Fruit fly (Drosophila melanogaster) whole organism, embryonic: ENCODE results near the gene Srp9.

Source experiments
- Ada2b ChIP-seq: fragments of 200-800 bp; sonication (Bioruptor generic); IDR thresholded peaks from 2 replicates; pipeline ENCODE4 v1.3.6; 2022; ENCODE audit warnings: missing biosample characterization, missing genetic modification characterization
- Antp ChIP-seq: fragments of 200-800 bp; sonication (Bioruptor generic); optimal IDR thresholded peaks from 3 replicates; lab custom pipeline; 2016; ENCODE audit warnings: missing biosample characterization, missing genetic modification characterization
- B-H2 ChIP-seq: fragments of 200-800 bp; sonication (Bioruptor generic); optimal IDR thresholded peaks from 2 replicates; lab custom pipeline; 2018; ENCODE audit warnings: missing biosample characterization, mild to moderate bottlenecking, missing genetic modification characterization
- Bteb2 ChIP-seq: fragments of 200-800 bp; sonication (Bioruptor generic); optimal IDR thresholded peaks from 2 replicates; lab custom pipeline; 2016; ENCODE audit warnings: missing biosample characterization, missing genetic modification characterization
- CG10267 ChIP-seq: fragments of 200-800 bp; sonication (Bioruptor generic); optimal IDR thresholded peaks from 2 replicates; lab custom pipeline; 2018; ENCODE audit warnings: missing biosample characterization, mild to moderate bottlenecking, missing genetic modification characterization, moderate library complexity
- CG10979 ChIP-seq: fragments of 200-800 bp; sonication (Bioruptor generic); optimal IDR thresholded peaks from 2 replicates; lab custom pipeline; 2018; ENCODE audit warnings: missing biosample characterization, mild to moderate bottlenecking, missing genetic modification characterization, moderate library complexity
- CG11085 ChIP-seq: fragments of 200-800 bp; sonication (Bioruptor generic); IDR thresholded peaks from 2 replicates; pipeline ENCODE4 v1.3.6; 2022; ENCODE audit warnings: missing biosample characterization, missing genetic modification characterization
- CG11247 ChIP-seq: fragments of 200-800 bp; sonication (Bioruptor generic); IDR thresholded peaks from 2 replicates; pipeline ENCODE4 v1.3.6; 2022; ENCODE audit warnings: missing biosample characterization, missing genetic modification characterization
- CG11456 ChIP-seq: fragments of 200-800 bp; sonication (Bioruptor generic); IDR thresholded peaks from 3 replicates; pipeline ENCODE4 v1.3.6; 2022; ENCODE audit warnings: missing biosample characterization, missing genetic modification characterization
- CG12219 ChIP-seq: fragments of 200-800 bp; sonication (Bioruptor generic); optimal IDR thresholded peaks from 3 replicates; lab custom pipeline; 2018; ENCODE audit warnings: missing biosample characterization, mild to moderate bottlenecking, missing genetic modification characterization
- CG13424 ChIP-seq: fragments of 200-800 bp; sonication (Bioruptor generic); optimal IDR thresholded peaks from 2 replicates; lab custom pipeline; 2019; ENCODE audit warnings: missing biosample characterization, mild to moderate bottlenecking, missing genetic modification characterization, moderate library complexity
- CG14014 ChIP-seq: fragments of 200-800 bp; sonication (Bioruptor generic); IDR thresholded peaks from 2 replicates; pipeline ENCODE4 v1.3.6; 2022; ENCODE audit warnings: missing biosample characterization, missing genetic modification characterization
- CG14050 ChIP-seq: fragments of 200-800 bp; sonication (Bioruptor generic); IDR thresholded peaks from 3 replicates; pipeline ENCODE4 v1.3.6; 2022; ENCODE audit warnings: missing biosample characterization, missing genetic modification characterization
- CG17328 ChIP-seq: fragments of 200-800 bp; sonication (Bioruptor generic); IDR thresholded peaks from 2 replicates; pipeline ENCODE4 v1.3.6; 2022; ENCODE audit warnings: missing biosample characterization, missing genetic modification characterization
- CG17359 ChIP-seq: fragments of 200-800 bp; sonication (Bioruptor generic); optimal IDR thresholded peaks from 3 replicates; lab custom pipeline; 2018; ENCODE audit warnings: missing biosample characterization, mild to moderate bottlenecking, missing genetic modification characterization, moderate library complexity
- CG18262 ChIP-seq: fragments of 200-800 bp; optimal IDR thresholded peaks from 3 replicates; lab custom pipeline; 2019; ENCODE audit warnings: missing biosample characterization, mild to moderate bottlenecking, missing genetic modification characterization, moderate library complexity
- CG2202 ChIP-seq: fragments of 200-800 bp; sonication (Bioruptor generic); optimal IDR thresholded peaks from 2 replicates; lab custom pipeline; 2018; ENCODE audit warnings: missing biosample characterization, mild to moderate bottlenecking, missing genetic modification characterization
- CG2678 ChIP-seq: fragments of 200-800 bp; sonication (Bioruptor generic); optimal IDR thresholded peaks from 3 replicates; lab custom pipeline; 2019; ENCODE audit warnings: missing biosample characterization, mild to moderate bottlenecking, missing genetic modification characterization, moderate library complexity
- CG3163 ChIP-seq: fragments of 200-800 bp; sonication (Bioruptor generic); optimal IDR thresholded peaks from 3 replicates; lab custom pipeline; 2016; ENCODE audit warnings: missing biosample characterization, missing genetic modification characterization
- CG33213 ChIP-seq: fragments of 200-800 bp; sonication (Bioruptor generic); optimal IDR thresholded peaks from 3 replicates; lab custom pipeline; 2016; ENCODE audit warnings: missing biosample characterization, missing genetic modification characterization
- CG7357 ChIP-seq: fragments of 200-800 bp; sonication (Bioruptor generic); IDR thresholded peaks from 3 replicates; pipeline ENCODE4 v1.3.6; 2022; ENCODE audit warnings: missing biosample characterization, missing genetic modification characterization
- CG7372 ChIP-seq: fragments of 200-800 bp; sonication (Bioruptor generic); IDR thresholded peaks from 2 replicates; pipeline ENCODE4 v1.3.6; 2022; ENCODE audit warnings: missing biosample characterization, missing genetic modification characterization
- CG7839 ChIP-seq: fragments of 200-800 bp; sonication (Bioruptor generic); optimal IDR thresholded peaks from 3 replicates; lab custom pipeline; 2018; ENCODE audit warnings: missing biosample characterization, mild to moderate bottlenecking, missing genetic modification characterization, moderate library complexity
- CG7963 ChIP-seq: fragments of 200-800 bp; sonication (Bioruptor generic); IDR thresholded peaks from 3 replicates; pipeline ENCODE4 v1.3.6; 2022; ENCODE audit warnings: missing biosample characterization, missing genetic modification characterization; ENCODE audit not compliant: partially characterized antibody
- CG8944 ChIP-seq: fragments of 200-800 bp; sonication (Bioruptor generic); optimal IDR thresholded peaks from 3 replicates; lab custom pipeline; 2016; ENCODE audit warnings: missing biosample characterization, missing genetic modification characterization
- D19B ChIP-seq: fragments of 200-800 bp; sonication (Bioruptor generic); optimal IDR thresholded peaks from 2 replicates; lab custom pipeline; 2017; ENCODE audit warnings: missing biosample characterization, mild to moderate bottlenecking, missing genetic modification characterization
- Dp ChIP-seq: fragments of 200-800 bp; sonication (Bioruptor generic); optimal IDR thresholded peaks from 2 replicates; lab custom pipeline; 2018; ENCODE audit warnings: missing biosample characterization, mild to moderate bottlenecking, missing genetic modification characterization, moderate library complexity
- Hand ChIP-seq: fragments of 200-800 bp; sonication (Bioruptor generic); optimal IDR thresholded peaks from 2 replicates; lab custom pipeline; 2017; ENCODE audit warnings: mild to moderate bottlenecking, missing biosample characterization, missing genetic modification reagents, missing genetic modification characterization
- Hr78 ChIP-seq, 2 experiments: fragments of 200-800 bp in 1 of 2; fragments of >200 bp in 1 of 2; sonication (Bioruptor generic) in 1 of 2; optimal IDR thresholded peaks; 2 replicates each; lab custom pipeline; 2017 to 2019; ENCODE audit warnings: missing biosample characterization in 2 of 2, missing genetic modification characterization in 2 of 2, mild to moderate bottlenecking in 1 of 2, moderate library complexity in 1 of 2
- Hsf ChIP-seq: fragments of 200-800 bp; sonication (Bioruptor generic); optimal IDR thresholded peaks from 3 replicates; lab custom pipeline; 2016; ENCODE audit warnings: missing biosample characterization, missing genetic modification characterization
- Med ChIP-seq: fragments of 200-800 bp; sonication (Bioruptor generic); peaks from one replicate; lab custom pipeline; 2016; ENCODE audit warnings: missing biosample characterization, missing genetic modification characterization, mild to moderate bottlenecking, inconsistent platforms, moderate library complexity
- Oli ChIP-seq: fragments of 200-800 bp; sonication (Bioruptor generic); optimal IDR thresholded peaks from 2 replicates; lab custom pipeline; 2018; ENCODE audit warnings: missing biosample characterization, mild to moderate bottlenecking, missing genetic modification characterization, moderate library complexity
- Six4 ChIP-seq: fragments of 200-800 bp; sonication (Bioruptor generic); optimal IDR thresholded peaks from 2 replicates; lab custom pipeline; 2016; ENCODE audit warnings: missing biosample characterization, missing genetic modification characterization
- Xrp1 ChIP-seq: fragments of 200-800 bp; sonication (Bioruptor generic); IDR thresholded peaks from 2 replicates; pipeline ENCODE4 v1.3.6; 2022; ENCODE audit warnings: missing biosample characterization, missing genetic modification characterization
- az2 ChIP-seq: fragments of 200-800 bp; sonication (Bioruptor generic); optimal IDR thresholded peaks from 3 replicates; lab custom pipeline; 2016; ENCODE audit warnings: missing biosample characterization, missing genetic modification characterization
- bsh ChIP-seq, 2 experiments: fragments of 200-800 bp; sonication (Bioruptor generic); optimal IDR thresholded peaks; 2 replicates each; lab custom pipeline; 2017 to 2018; ENCODE audit warnings: mild to moderate bottlenecking in 2 of 2, missing biosample characterization in 2 of 2, missing genetic modification characterization in 2 of 2, moderate library complexity in 1 of 2
- eyg ChIP-seq: fragments of 200-800 bp; sonication (Bioruptor generic); optimal IDR thresholded peaks from 3 replicates; lab custom pipeline; 2016; ENCODE audit warnings: missing biosample characterization, missing genetic modification characterization
- fd96Cb ChIP-seq: fragments of 200-800 bp; sonication (Bioruptor generic); optimal IDR thresholded peaks from 2 replicates; lab custom pipeline; 2018; ENCODE audit warnings: missing biosample characterization, mild to moderate bottlenecking, missing genetic modification characterization, moderate library complexity
- lilli ChIP-seq: fragments of 200-800 bp; sonication (Bioruptor generic); optimal IDR thresholded peaks from 3 replicates; lab custom pipeline; 2016; ENCODE audit warnings: missing biosample characterization, missing genetic modification characterization
- nmo ChIP-seq: fragments of 200-800 bp; sonication (Bioruptor generic); optimal IDR thresholded peaks from 2 replicates; lab custom pipeline; 2018; ENCODE audit warnings: missing biosample characterization, mild to moderate bottlenecking, missing genetic modification characterization, moderate library complexity
- onecut ChIP-seq: fragments of 200-800 bp; sonication (Bioruptor generic); IDR thresholded peaks from 2 replicates; pipeline ENCODE4 v1.3.6; 2022; ENCODE audit warnings: missing biosample characterization, missing genetic modification characterization
- prd ChIP-seq, 3 experiments: fragments of >200 bp in 2 of 3; fragments of 200-800 bp in 1 of 3; sonication (Bioruptor generic) in 1 of 3; optimal IDR thresholded peaks in 2 of 3; IDR thresholded peaks in 1 of 3; 2 replicates in 2 of 3; 3 replicates in 1 of 3; pipeline versions ENCODE4 v1.3.6 to Lab custom; 2017 to 2022; ENCODE audit warnings: missing biosample characterization in 1 of 3, missing genetic modification characterization in 1 of 3
- ranshi ChIP-seq: fragments of 200-800 bp; sonication (Bioruptor generic); IDR thresholded peaks from 2 replicates; pipeline ENCODE4 v1.3.6; 2022; ENCODE audit warnings: missing biosample characterization, missing genetic modification characterization
- seq ChIP-seq: fragments of 200-800 bp; sonication (Bioruptor generic); IDR thresholded peaks from 2 replicates; pipeline ENCODE4 v1.3.6; 2022; ENCODE audit warnings: missing biosample characterization, missing genetic modification characterization
- vvl ChIP-seq: fragments of 200-800 bp; sonication (Bioruptor generic); IDR thresholded peaks from 2 replicates; pipeline ENCODE4 v1.3.6; 2022; ENCODE audit warnings: missing biosample characterization, missing genetic modification characterization
- z ChIP-seq: fragments of 200-800 bp; sonication (Bioruptor generic); IDR thresholded peaks from 3 replicates; pipeline ENCODE4 v1.3.6; 2022; ENCODE audit warnings: missing biosample characterization, missing genetic modification characterization
- zen ChIP-seq: fragments of 200-800 bp; sonication (Bioruptor generic); optimal IDR thresholded peaks from 3 replicates; lab custom pipeline; 2018; ENCODE audit warnings: missing biosample characterization, mild to moderate bottlenecking, missing genetic modification characterization, moderate library complexity
- zen2 ChIP-seq: fragments of 200-800 bp; sonication (Bioruptor generic); IDR thresholded peaks from 3 replicates; pipeline ENCODE4 v1.3.6; 2022; ENCODE audit warnings: missing biosample characterization, missing genetic modification characterization; ENCODE audit not compliant: partially characterized antibody

The Srp9 gene

DNA sequence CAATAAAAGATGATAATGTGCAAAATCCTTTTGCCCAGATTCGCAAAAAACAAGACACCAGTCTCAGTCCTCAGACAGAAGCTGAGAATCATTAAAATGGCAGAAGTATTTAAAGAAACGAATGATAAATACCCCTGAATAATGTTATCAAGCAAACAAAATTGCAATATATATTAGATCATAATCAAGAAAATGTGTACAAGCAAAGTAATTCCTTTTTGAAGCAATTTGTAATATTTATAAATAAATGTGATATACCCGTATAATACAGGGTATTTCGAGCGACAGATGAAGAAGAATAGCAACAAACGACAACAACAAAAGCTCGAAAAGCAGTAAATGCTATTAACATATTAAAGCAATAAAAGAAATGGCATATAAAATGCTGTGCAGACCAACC lies 21.9 kb downstream of the Srp9 start (continued):
- peak; percentile 30 for TF ChIP-seq CG10267
- no peak for TF ChIP-seq seq (GFP tag; lab: Robert Waterston, UW)
- no peak for TF ChIP-seq CG11456 (GFP tag; lab: Robert Waterston, UW)
- TF ChIP-seq Med (GFP tag; lab: Kevin White, UChicago), result peak; percentile 6
- TF ChIP-seq CG10979 (tag; lab: Kevin White, UChicago), result peak; percentile 45
- no peak for TF ChIP-seq z
- no peak for TF ChIP-seq eyg (GFP tag; lab: Kevin White, UChicago)
- peak; percentile 28 for TF ChIP-seq Oli (tag; lab: Kevin White, UChicago)
- no peak for TF ChIP-seq prd (optimal IDR thresholded peaks at IDR 0.05; lab: Kevin White, UChicago)
- TF ChIP-seq prd (GFP tag; IDR thresholded peaks at IDR 0.05; lab: Robert Waterston, UW), result peak; percentile 67; the same call in 2 of the 3 replicates
- no peak for TF ChIP-seq Six4 (GFP tag; lab: Kevin White, UChicago)
- peak; percentile 28 for TF ChIP-seq CG7839 (tag; lab: Kevin White, UChicago)
- TF ChIP-seq Bteb2, result no peak
- no peak for TF ChIP-seq CG7357 (GFP tag; lab: Robert Waterston, UW)
- peak; percentile 32 for TF ChIP-seq zen
- TF ChIP-seq CG13424 (tag; lab: Kevin White, UChicago), result peak; percentile 8
- TF ChIP-seq CG33213 (GFP tag; lab: Kevin White, UChicago), result no peak
- 0 out of 2 replicates have a peak, but pooled peaks have one; percentile 28 for TF ChIP-seq Ada2b (GFP tag; lab: Robert Waterston, UW)
- no peak for TF ChIP-seq CG11247 (GFP tag; lab: Robert Waterston, UW)
- TF ChIP-seq Hsf (GFP tag; lab: Kevin White, UChicago), result no peak
- 0 out of 2 replicates have a peak, but pooled peaks have one; percentile 17 for TF ChIP-seq ranshi (GFP tag; lab: Robert Waterston, UW)
- TF ChIP-seq CG3163, result no peak
- peak; percentile 54 for TF ChIP-seq CG18262 (tag; lab: Kevin White, UChicago)
- no peak for TF ChIP-seq CG7963 (GFP tag; lab: Robert Waterston, UW)
- no peak for TF ChIP-seq Antp (GFP tag; lab: Kevin White, UChicago)
- 0 out of 2 replicates have a peak, but pooled peaks have one; percentile 19 for TF ChIP-seq CG17328 (GFP tag; lab: Robert Waterston, UW)
- TF ChIP-seq CG2202 (tag; lab: Kevin White, UChicago), result no peak
- TF ChIP-seq nmo, result peak; percentile 14
- no peak for TF ChIP-seq CG12219 (GFP tag; lab: Kevin White, UChicago)
- no peak for TF ChIP-seq CG14050 (GFP tag; lab: Robert Waterston, UW)
- TF ChIP-seq Hr78 (GFP tag; optimal IDR thresholded peaks at IDR 0.05; lab: Kevin White, UChicago), result no peak
- no peak for TF ChIP-seq CG11085 (GFP tag; lab: Robert Waterston, UW)
- TF ChIP-seq Dp (GFP tag; lab: Kevin White, UChicago), result no peak
- no peak for TF ChIP-seq CG7372 (GFP tag; lab: Robert Waterston, UW)
- TF ChIP-seq az2 (GFP tag; lab: Kevin White, UChicago), result peak; percentile 33
- TF ChIP-seq CG14014 (GFP tag; lab: Robert Waterston, UW), result no peak
- no peak for TF ChIP-seq lilli (GFP tag; lab: Kevin White, UChicago)
- peak; percentile 12 for TF ChIP-seq CG17359
- TF ChIP-seq fd96Cb, result peak; percentile 29
- peak; percentile 33 for TF ChIP-seq CG2678 (tag; lab: Kevin White, UChicago)
- TF ChIP-seq onecut (GFP tag; lab: Robert Waterston, UW), result no peak
- no peak for TF ChIP-seq zen2
- peak; percentile 49 for TF ChIP-seq D19B (GFP tag; lab: Kevin White, UChicago)
- no peak for TF ChIP-seq CG8944 (GFP tag; lab: Kevin White, UChicago)
- no peak for TF ChIP-seq B-H2
- TF ChIP-seq vvl (GFP tag; lab: Robert Waterston, UW), result peak; percentile 39; the same call in 1 of the 2 replicates
- peak; percentile 59 for TF ChIP-seq Xrp1 (GFP tag; lab: Robert Waterston, UW)
- no peak for TF ChIP-seq Hand (GFP tag; lab: Kevin White, UChicago)
- TF ChIP-seq bsh (GFP tag; optimal IDR thresholded peaks at IDR 0.05; lab: Kevin White, UChicago), result peak in 1 of 2 experiments; percentile 49
- TF ChIP-seq, all 482 proteins: peak for 55
